Fruit fly (Drosophila melanogaster) whole organism, prepupa: ENCODE measurements around the gene wit.

Experiments used
- CG11902 ChIP-seq: fragments of 200-800 bp; sonication (Bioruptor generic); optimal IDR thresholded peaks from 3 replicates; lab custom pipeline; 2016; ENCODE audit warnings: missing biosample characterization, missing genetic modification characterization
- CG34406 ChIP-seq: fragments of 200-800 bp; sonication (Bioruptor generic); optimal IDR thresholded peaks from 3 replicates; lab custom pipeline; 2016; ENCODE audit warnings: missing biosample characterization, missing genetic modification characterization
- CG4318 ChIP-seq: fragments of 200-800 bp; sonication (Bioruptor generic); optimal IDR thresholded peaks from 3 replicates; lab custom pipeline; 2017; ENCODE audit warnings: missing biosample characterization, mild to moderate bottlenecking, missing genetic modification characterization
- CG8119 ChIP-seq: fragments of 200-800 bp; sonication (Bioruptor generic); IDR thresholded peaks from 3 replicates; pipeline ENCODE4 v1.3.6; 2022; ENCODE audit warnings: missing biosample characterization, missing genetic modification characterization
- Eip75B ChIP-seq: fragments of 200-800 bp; sonication (Bioruptor generic); optimal IDR thresholded peaks from 3 replicates; lab custom pipeline; 2016; ENCODE audit warnings: missing biosample characterization, missing genetic modification characterization
- Eip78C ChIP-seq: fragments of 200-800 bp; sonication (Bioruptor generic); peaks from one replicate; lab custom pipeline; 2016; ENCODE audit warnings: missing biosample characterization, missing genetic modification characterization
- Ets96B ChIP-seq: fragments of 200-800 bp; optimal IDR thresholded peaks from 2 replicates; lab custom pipeline; 2019; ENCODE audit warnings: missing biosample characterization, mild to moderate bottlenecking, missing genetic modification characterization, moderate library complexity
- Sox14 ChIP-seq: fragments of 200-800 bp; sonication (Bioruptor generic); optimal IDR thresholded peaks from 3 replicates; lab custom pipeline; 2016; ENCODE audit warnings: missing biosample characterization, missing genetic modification characterization
- achi ChIP-seq: fragments of 200-800 bp; sonication (Bioruptor generic); optimal IDR thresholded peaks from 3 replicates; lab custom pipeline; 2016; ENCODE audit warnings: missing biosample characterization, missing genetic modification characterization

- TF ChIP-seq CG11902 (GFP tag; lab: Kevin White, UChicago) (no peak), Eip75B (GFP tag; lab: Kevin White, UChicago) (no peak), CG4318 (no peak), CG8119 (GFP tag; lab: Robert Waterston, UW) (0 out of 3 replicates have a peak, but pooled peaks have one; percentile 33), achi (GFP tag; lab: Kevin White, UChicago) (no peak), CG34406 (GFP tag; lab: Kevin White, UChicago) (no peak), Sox14 (no peak), Ets96B (no peak), Eip78C (GFP tag; lab: Kevin White, UChicago) (no peak)
These were observed 3.1 kb downstream of the wit start for dm6 chr3L:4068368-4068767.
